Worm (Caenorhabditis elegans) whole organism, late embryonic: ENCODE results near the gene fbxb-6.

Experiments used
- ama-1 ChIP-seq: fragments of 150-350 bp; optimal IDR thresholded peaks from 2 replicates; lab custom pipeline; 2014
- ceh-24 ChIP-seq: sonication (generic microtip); optimal IDR thresholded peaks from 2 replicates; lab custom pipeline; 2016; ENCODE audit warnings: mild to moderate bottlenecking, missing genetic modification characterization, missing compliant biosample characterization
- ceh-9 ChIP-seq: sonication (generic microtip); optimal IDR thresholded peaks from 2 replicates; lab custom pipeline; 2016; ENCODE audit warnings: mild to moderate bottlenecking, missing genetic modification characterization, inconsistent platforms, missing compliant biosample characterization
- hlh-30 ChIP-seq: sonication (generic microtip); optimal IDR thresholded peaks from 2 replicates; lab custom pipeline; 2017; ENCODE audit warnings: antibody characterized with exemption, missing genetic modification characterization, missing compliant biosample characterization; ENCODE audit not compliant: insufficient read depth
- pqm-1 ChIP-seq: sonication (generic microtip); optimal IDR thresholded peaks from 2 replicates; lab custom pipeline; 2016; ENCODE audit warnings: missing genetic modification characterization, missing compliant biosample characterization
- syd-9 ChIP-seq: sonication (generic microtip); optimal IDR thresholded peaks from 2 replicates; lab custom pipeline; 2016; ENCODE audit warnings: mild to moderate bottlenecking, missing genetic modification characterization, moderate library complexity, missing compliant biosample characterization

DNA sequence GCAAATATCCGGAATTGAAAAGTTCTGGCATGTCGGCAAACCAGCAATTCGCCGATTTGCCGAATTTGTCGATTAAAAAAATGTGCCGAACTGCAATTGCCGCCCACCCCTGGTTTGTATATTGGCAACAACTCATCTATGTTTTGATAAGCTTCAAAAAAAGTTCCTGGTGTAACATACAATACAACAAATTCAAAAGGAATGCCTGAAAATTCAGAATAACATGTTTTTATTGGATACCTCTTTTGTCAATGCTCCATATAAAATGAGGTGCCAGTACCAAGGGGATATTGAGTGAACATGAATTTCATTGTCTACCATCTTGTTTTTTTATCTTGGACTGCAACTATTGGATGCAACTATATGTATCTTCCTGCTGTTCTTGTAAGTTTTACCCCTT is 16.7 kb downstream of the fbxb-6 start, which contains the start of gene T16A1.4:
- TF ChIP-seq pqm-1: no peak
- no peak for TF ChIP-seq ama-1
- TF ChIP-seq ceh-24 (tag; lab: Kevin White, UChicago): no peak
- no peak for TF ChIP-seq hlh-30 (tag; lab: Kevin White, UChicago)
- TF ChIP-seq ceh-9 (tag; lab: Kevin White, UChicago): no peak
- no peak for TF ChIP-seq syd-9 (tag; lab: Kevin White, UChicago)
